Worm (Caenorhabditis elegans): Measurements from ENCODE around the gene ccdc-55.
A peak's percentile ranks its signal among the peaks of the same experiment; 100 is the strongest.

The ccdc-55 gene

DNA sequence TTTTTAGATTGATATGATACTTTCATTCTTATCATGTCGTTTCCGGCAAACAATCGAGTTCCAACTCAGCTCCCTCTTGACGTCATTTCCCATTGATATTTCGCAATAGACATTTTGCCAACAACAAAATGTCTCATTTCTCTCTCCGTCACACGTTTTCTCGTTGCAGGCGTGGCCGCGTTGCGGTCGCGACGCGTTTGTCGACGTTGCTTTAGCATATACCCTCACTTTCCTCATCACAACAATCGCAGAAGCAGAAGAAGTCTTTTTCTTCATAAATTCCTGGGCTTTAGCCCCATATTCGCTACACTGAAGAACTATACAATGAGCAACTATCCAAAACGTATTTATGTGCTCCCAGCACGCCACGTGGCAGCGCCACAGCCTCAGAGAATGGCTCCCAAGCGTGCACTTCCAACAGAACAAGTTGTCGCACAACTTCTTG lies 25.1 kb upstream of the ccdc-55 start, which contains the start of gene xbp-1:
Gene xbp-1 (plus strand): TSS at position 151 of the 445 bp plus-strand sequence.
- TF ChIP-seq nhr-25 (tag; optimal IDR thresholded peaks at IDR 0.05; ENCODE audit: borderline replicate concordance, insufficient read depth) (peak; percentile 78), F10B5.3 (tag; optimal IDR thresholded peaks at IDR 0.05) (no peak), nhr-111 (GFP tag; optimal IDR thresholded peaks at IDR 0.05) (no peak), nhr-77 (tag; optimal IDR thresholded peaks at IDR 0.05) (peak; percentile 91), zfp-2 (tag; optimal IDR thresholded peaks at IDR 0.05) (peak; percentile 49), lin-13 (GFP tag; optimal IDR thresholded peaks at IDR 0.05) (peak; percentile 94), lin-38 (GFP tag; IDR thresholded peaks at IDR 0.05) (peak; percentile 71), mxl-3 (GFP tag; optimal IDR thresholded peaks at IDR 0.05) (peak; percentile 97), lir-3 (tag; optimal IDR thresholded peaks at IDR 0.05) (no peak), lin-1 (GFP tag; IDR thresholded peaks at IDR 0.05) (peak; percentile 99), ceh-32 (tag; optimal IDR thresholded peaks at IDR 0.05; ENCODE audit: poor library complexity) (no peak), egl-27 (tag; optimal IDR thresholded peaks at IDR 0.05) (peak; percentile 5), mxl-2 (GFP tag; conservative IDR thresholded peaks at IDR 0.05) (0 out of 2 replicates have a peak, but pooled peaks have one; percentile 17), dpl-1 (GFP tag; optimal IDR thresholded peaks at IDR 0.05) (peak; percentile 79), set-16 (GFP tag; IDR thresholded peaks at IDR 0.05) (peak; percentile 39), tra-1 (GFP tag; IDR thresholded peaks at IDR 0.05) (peak; percentile 81), php-3 (GFP tag; IDR thresholded peaks at IDR 0.05) (peak; percentile 85), lin-29 (GFP tag; IDR thresholded peaks at IDR 0.05) (no peak), ctbp-1 (GFP tag; IDR thresholded peaks at IDR 0.05) (peak; percentile 75; the same call in 1 of the 2 replicates), ama-1 (optimal IDR thresholded peaks at IDR 0.05) (peak; percentile 91), egl-43 (GFP tag; IDR thresholded peaks at IDR 0.05) (peak; percentile 65), spr-1 (tag; optimal IDR thresholded peaks at IDR 0.05) (peak; percentile 30), nhr-42 (GFP tag; IDR thresholded peaks at IDR 0.05) (0 out of 2 replicates have a peak, but pooled peaks have one; percentile 64), nhr-48 (tag; optimal IDR thresholded peaks at IDR 0.05) (peak; percentile 82), daf-19 (GFP tag; conservative IDR thresholded peaks at IDR 0.05) (peak; percentile 45; the same call in 1 of the 2 replicates), zfp-3 (GFP tag; conservative IDR thresholded peaks at IDR 0.05) (peak; percentile 84), Y75B8A.6 (GFP tag; IDR thresholded peaks at IDR 0.05) (peak; percentile 51; the same call in 1 of the 2 replicates), nhr-10 (tag; optimal IDR thresholded peaks at IDR 0.05) (peak; percentile 76), daf-8 (GFP tag; IDR thresholded peaks at IDR 0.05) (no peak), pha-4 (GFP tag; IDR thresholded peaks at IDR 0.05) (peak; percentile 77), pha-4 (tag; optimal IDR thresholded peaks at IDR 0.05) (no peak), lim-7 (GFP tag; IDR thresholded peaks at IDR 0.05) (no peak), snpc-1.2 (GFP tag; IDR thresholded peaks at IDR 0.05) (0 out of 2 replicates have a peak, but pooled peaks have one; percentile 23), nhr-11 (tag; optimal IDR thresholded peaks at IDR 0.05) (peak; percentile 96), dve-1 (tag; optimal IDR thresholded peaks at IDR 0.05; ENCODE audit: insufficient read depth) (peak; percentile 99), T26A8.4 (GFP tag; IDR thresholded peaks at IDR 0.05) (peak; percentile 58), vab-7 (GFP tag; IDR thresholded peaks at IDR 0.05) (peak; percentile 71), T20F7.1 (GFP tag; optimal IDR thresholded peaks at IDR 0.05) (peak; percentile 88), lin-15B (tag; optimal IDR thresholded peaks at IDR 0.05) (no peak), tag-97 (GFP tag; IDR thresholded peaks at IDR 0.05) (no peak), gei-8 (GFP tag; optimal IDR thresholded peaks at IDR 0.05) (no peak), rbr-2 (tag; optimal IDR thresholded peaks at IDR 0.05) (peak; percentile 92), daf-16 (GFP tag; optimal IDR thresholded peaks at IDR 0.05) (peak; percentile 15 to 92), daf-16 (tag; optimal IDR thresholded peaks at IDR 0.05) (peak; percentile 99), fkh-10 (GFP tag; optimal IDR thresholded peaks at IDR 0.05) (peak; percentile 76), zip-2 (tag; optimal IDR thresholded peaks at IDR 0.05) (peak; percentile 78), hlh-11 (tag; optimal IDR thresholded peaks at IDR 0.05) (peak; percentile 98), nhr-237 (tag; optimal IDR thresholded peaks at IDR 0.05) (no peak), nhr-6 (tag; optimal IDR thresholded peaks at IDR 0.05) (peak; percentile 89), nhr-28 (tag; optimal IDR thresholded peaks at IDR 0.05) (peak; percentile 92), mdt-29 (GFP tag; IDR thresholded peaks at IDR 0.05) (peak; percentile 49; the same call in 1 of the 2 replicates), aha-1 (tag) (peak; percentile 99)

Data from whole organism, L4 larva.